Worm (Caenorhabditis elegans) whole organism, late embryonic: ENCODE measurements around the gene let-92.

Source experiments
- ama-1 ChIP-seq: fragments of 150-350 bp; optimal IDR thresholded peaks from 2 replicates; lab custom pipeline; 2014
- dmd-4 ChIP-seq: sonication (generic microtip); optimal IDR thresholded peaks from 2 replicates; lab custom pipeline; 2016; ENCODE audit warnings: borderline replicate concordance, missing genetic modification characterization, missing compliant biosample characterization
- fkh-10 ChIP-seq: fragments of 150-350 bp; optimal IDR thresholded peaks from 2 replicates; lab custom pipeline; 2014; ENCODE audit warnings: missing biosample characterization, missing genetic modification reagents, missing genetic modification characterization

ce11 chrIV:11900399-11900798, 42.2 kb downstream of the let-92 start:
- no peak for TF ChIP-seq fkh-10
- no peak for TF ChIP-seq dmd-4 (tag; lab: Kevin White, UChicago)
- no peak for TF ChIP-seq ama-1 (lab: Kevin White, UChicago)
